Worm (Caenorhabditis elegans) whole organism, L4 larva: ENCODE measurements around the gene polk-1.

Experiments
- F44E2.7 ChIP-seq: fragments of 200-800 bp; sonication (Bioruptor generic); IDR thresholded peaks from 2 replicates; pipeline ENCODE4 v2.1.2; 2022; ENCODE audit warnings: missing genetic modification characterization, missing compliant biosample characterization
- R02D3.7 ChIP-seq: fragments of 150-350 bp; sonication (generic microtip); optimal IDR thresholded peaks from 3 replicates; lab custom pipeline; 2014; ENCODE audit warnings: missing biosample characterization, missing genetic modification characterization
- Y48G9A.11 ChIP-seq: fragments of 200-800 bp; sonication (Bioruptor generic); IDR thresholded peaks from 2 replicates; pipeline ENCODE4 v1.3.6; 2022; ENCODE audit warnings: missing genetic modification reagents, missing genetic modification characterization, missing compliant biosample characterization
- Y75B8A.6 ChIP-seq: fragments of 200-800 bp; sonication (Bioruptor generic); IDR thresholded peaks from 2 replicates; pipeline ENCODE4 v1.3.6; 2022; ENCODE audit warnings: missing genetic modification reagents, missing genetic modification characterization, missing compliant biosample characterization
- ZK337.2 ChIP-seq: fragments of 200-800 bp; sonication (Bioruptor generic); IDR thresholded peaks from 2 replicates; pipeline ENCODE4 v1.3.6; 2022; ENCODE audit warnings: missing genetic modification reagents, missing genetic modification characterization, missing compliant biosample characterization
- aly-2 ChIP-seq: sonication (generic microtip); optimal IDR thresholded peaks from 2 replicates; lab custom pipeline; 2018; ENCODE audit warnings: missing biosample characterization, missing genetic modification characterization
- ceh-20 ChIP-seq: fragments of 200-800 bp; sonication (Bioruptor generic); IDR thresholded peaks from 2 replicates; pipeline ENCODE4 v1.3.6; 2022; ENCODE audit warnings: missing genetic modification reagents, missing genetic modification characterization, missing compliant biosample characterization
- ceh-28 ChIP-seq: fragments of 150-350 bp; optimal IDR thresholded peaks from 2 replicates; lab custom pipeline; 2014; ENCODE audit warnings: missing biosample characterization, missing genetic modification reagents, missing genetic modification characterization
- ceh-62 ChIP-seq: sonication (generic microtip); optimal IDR thresholded peaks from 2 replicates; lab custom pipeline; 2017; ENCODE audit warnings: missing biosample characterization, missing genetic modification characterization
- ceh-82 ChIP-seq: sonication (generic microtip); optimal IDR thresholded peaks from 2 replicates; lab custom pipeline; 2017; ENCODE audit warnings: missing biosample characterization, missing genetic modification characterization
- ces-1 ChIP-seq: fragments of 150-350 bp; sonication (generic microtip); optimal IDR thresholded peaks from 4 replicates; lab custom pipeline; 2014; ENCODE audit warnings: missing biosample characterization, missing genetic modification reagents, missing genetic modification characterization
- cey-2 ChIP-seq: sonication (generic microtip); optimal IDR thresholded peaks from 3 replicates; lab custom pipeline; 2017; ENCODE audit warnings: missing genetic modification characterization, mild to moderate bottlenecking, missing compliant biosample characterization, antibody characterized with exemption, borderline replicate concordance; ENCODE audit not compliant: insufficient read depth
- ctbp-1 ChIP-seq: fragments of 200-800 bp; sonication (Bioruptor generic); IDR thresholded peaks from 2 replicates; pipeline ENCODE4 v1.3.6; 2022; ENCODE audit warnings: missing genetic modification reagents, missing genetic modification characterization, missing compliant biosample characterization
- daf-16 ChIP-seq, 3 experiments: sonication (generic microtip); optimal IDR thresholded peaks; 2 replicates each; lab custom pipeline; 2016 to 2017; ENCODE audit warnings: missing genetic modification characterization in 3 of 3, missing genetic modification reagents in 3 of 3, mild to moderate bottlenecking in 2 of 3, missing compliant biosample characterization in 2 of 3, missing biosample characterization in 1 of 3, moderate library complexity in 1 of 3
- dmd-9 ChIP-seq: fragments of 200-800 bp; sonication (Bioruptor generic); IDR thresholded peaks from 2 replicates; pipeline ENCODE4 v1.3.6; 2022; ENCODE audit warnings: missing genetic modification reagents, missing genetic modification characterization, missing compliant biosample characterization
- duxl-1 ChIP-seq: sonication (generic microtip); optimal IDR thresholded peaks from 2 replicates; lab custom pipeline; 2016; ENCODE audit warnings: mild to moderate bottlenecking, missing genetic modification characterization, moderate library complexity, missing compliant biosample characterization; ENCODE audit not compliant: poor library complexity
- dve-1 ChIP-seq: sonication (generic microtip); optimal IDR thresholded peaks from 2 replicates; lab custom pipeline; 2017; ENCODE audit warnings: antibody characterized with exemption, mild to moderate bottlenecking, missing genetic modification characterization, missing compliant biosample characterization; ENCODE audit not compliant: insufficient read depth
- egl-27 ChIP-seq: sonication (generic microtip); optimal IDR thresholded peaks from 3 replicates; lab custom pipeline; 2017; ENCODE audit warnings: missing biosample characterization, missing genetic modification reagents, missing genetic modification characterization
- egl-43 ChIP-seq: fragments of 200-800 bp; sonication (Bioruptor generic); IDR thresholded peaks from 2 replicates; pipeline ENCODE4 v1.3.6; 2022; ENCODE audit warnings: missing genetic modification reagents, missing genetic modification characterization, missing compliant biosample characterization
- fkh-10 ChIP-seq: fragments of 150-350 bp; optimal IDR thresholded peaks from 2 replicates; lab custom pipeline; 2014; ENCODE audit warnings: missing biosample characterization, missing genetic modification reagents, missing genetic modification characterization
- fos-1 ChIP-seq: fragments of 150-350 bp; optimal IDR thresholded peaks from 2 replicates; lab custom pipeline; 2014; ENCODE audit warnings: missing biosample characterization, missing genetic modification characterization
- gei-8 ChIP-seq: fragments of 200-800 bp; sonication (Bioruptor generic); optimal IDR thresholded peaks from 2 replicates; lab custom pipeline; 2018; ENCODE audit warnings: mild to moderate bottlenecking, missing genetic modification characterization, missing compliant biosample characterization
- hlh-11 ChIP-seq: fragments of 200-800 bp; sonication (Bioruptor generic); optimal IDR thresholded peaks from 2 replicates; lab custom pipeline; 2018; ENCODE audit warnings: mild to moderate bottlenecking, missing genetic modification characterization, missing compliant biosample characterization
- hlh-30 ChIP-seq: sonication (generic microtip); optimal IDR thresholded peaks from 2 replicates; lab custom pipeline; 2017; ENCODE audit warnings: antibody characterized with exemption, mild to moderate bottlenecking, missing genetic modification characterization, missing compliant biosample characterization; ENCODE audit not compliant: insufficient read depth
- hmg-1.1 ChIP-seq: fragments of 200-800 bp; sonication (Bioruptor generic); IDR thresholded peaks from 2 replicates; pipeline ENCODE4 v1.3.6; 2022; ENCODE audit warnings: missing genetic modification reagents, missing genetic modification characterization, missing compliant biosample characterization
- jun-1 ChIP-seq: fragments of 150-350 bp; optimal IDR thresholded peaks from 2 replicates; lab custom pipeline; 2014; ENCODE audit warnings: missing biosample characterization, missing genetic modification reagents, missing genetic modification characterization
- lim-7 ChIP-seq: fragments of 200-800 bp; sonication (Bioruptor generic); IDR thresholded peaks from 2 replicates; pipeline ENCODE4 v1.3.6; 2022; ENCODE audit warnings: missing genetic modification characterization, missing compliant biosample characterization
- lin-1 ChIP-seq: fragments of 200-800 bp; sonication (Bioruptor generic); IDR thresholded peaks from 2 replicates; pipeline ENCODE4 v1.3.6; 2022; ENCODE audit warnings: missing genetic modification reagents, missing genetic modification characterization, missing compliant biosample characterization
- lin-13 ChIP-seq: fragments of 150-350 bp; optimal IDR thresholded peaks from 2 replicates; lab custom pipeline; 2014; ENCODE audit warnings: missing biosample characterization, missing genetic modification reagents, missing genetic modification characterization
- lin-29 ChIP-seq: fragments of 200-800 bp; sonication (Bioruptor generic); IDR thresholded peaks from 2 replicates; pipeline ENCODE4 v1.3.6; 2022; ENCODE audit warnings: missing genetic modification reagents, missing genetic modification characterization, missing compliant biosample characterization
- lin-39 ChIP-seq: fragments of 150-350 bp; optimal IDR thresholded peaks from 2 replicates; lab custom pipeline; 2014; ENCODE audit warnings: missing biosample characterization, missing genetic modification reagents, missing genetic modification characterization
- lir-3 ChIP-seq: sonication (generic microtip); optimal IDR thresholded peaks from 2 replicates; lab custom pipeline; 2016; ENCODE audit warnings: mild to moderate bottlenecking, missing genetic modification characterization, missing compliant biosample characterization
- madf-9 ChIP-seq: fragments of 200-800 bp; sonication (Bioruptor generic); conservative IDR thresholded peaks from 2 replicates; pipeline ENCODE4 v1.3.6; 2022; ENCODE audit warnings: missing genetic modification reagents, missing genetic modification characterization, missing compliant biosample characterization
- mdl-1 ChIP-seq, 2 experiments: fragments of 150-350 bp in 1 of 2; sonication (generic microtip) in 1 of 2; optimal IDR thresholded peaks; 2 replicates each; lab custom pipeline; 2014 to 2017; ENCODE audit warnings: missing biosample characterization in 2 of 2, missing genetic modification characterization in 2 of 2
- mes-2 ChIP-seq: sonication (generic microtip); optimal IDR thresholded peaks from 2 replicates; lab custom pipeline; 2016; ENCODE audit warnings: missing genotype, mild to moderate bottlenecking, missing genetic modification characterization, missing compliant biosample characterization; ENCODE audit not compliant: poor library complexity, severe bottlenecking
- nhr-111 ChIP-seq: fragments of 200-800 bp; sonication (Bioruptor generic); optimal IDR thresholded peaks from 2 replicates; lab custom pipeline; 2018; ENCODE audit warnings: mild to moderate bottlenecking, missing genetic modification characterization, missing compliant biosample characterization
- nhr-25 ChIP-seq: sonication (generic microtip); optimal IDR thresholded peaks from 2 replicates; lab custom pipeline; 2017; ENCODE audit warnings: missing genetic modification characterization, mild to moderate bottlenecking, missing compliant biosample characterization, antibody characterized with exemption, moderate library complexity, borderline replicate concordance; ENCODE audit not compliant: insufficient read depth
- nhr-48 ChIP-seq: sonication (generic microtip); optimal IDR thresholded peaks from 2 replicates; lab custom pipeline; 2016; ENCODE audit warnings: mild to moderate bottlenecking, missing genetic modification characterization, missing compliant biosample characterization
- nhr-77 ChIP-seq: fragments of 150-350 bp; optimal IDR thresholded peaks from 2 replicates; lab custom pipeline; 2014; ENCODE audit warnings: missing biosample characterization, missing genetic modification characterization
- rbr-2 ChIP-seq: sonication (generic microtip); optimal IDR thresholded peaks from 2 replicates; lab custom pipeline; 2016; ENCODE audit warnings: missing genotype, missing genetic modification characterization, missing compliant biosample characterization
- saeg-2 ChIP-seq: fragments of 200-800 bp; sonication (Bioruptor generic); IDR thresholded peaks from 2 replicates; pipeline ENCODE4 v1.3.6; 2022; ENCODE audit warnings: missing genetic modification reagents, missing genetic modification characterization, missing compliant biosample characterization
- skn-1 ChIP-seq: fragments of 150-350 bp; optimal IDR thresholded peaks from 2 replicates; lab custom pipeline; 2014; ENCODE audit warnings: missing biosample characterization, missing genetic modification characterization
- snpc-4 ChIP-seq: fragments of 150-350 bp; optimal IDR thresholded peaks from 2 replicates; lab custom pipeline; 2014; ENCODE audit warnings: missing biosample characterization, missing genetic modification characterization
- spr-3 ChIP-seq: fragments of 200-800 bp; sonication (Bioruptor generic); optimal IDR thresholded peaks from 2 replicates; lab custom pipeline; 2018; ENCODE audit warnings: mild to moderate bottlenecking, missing genetic modification characterization, missing compliant biosample characterization
- tra-1 ChIP-seq: fragments of 200-800 bp; sonication (Bioruptor generic); IDR thresholded peaks from 2 replicates; pipeline ENCODE4 v1.3.6; 2022; ENCODE audit warnings: missing genetic modification reagents, missing genetic modification characterization, missing compliant biosample characterization
- unc-39 ChIP-seq: sonication (generic microtip); optimal IDR thresholded peaks from 2 replicates; lab custom pipeline; 2017; ENCODE audit warnings: missing biosample characterization, missing genetic modification characterization
- vab-7 ChIP-seq: fragments of 200-800 bp; sonication (Bioruptor generic); IDR thresholded peaks from 2 replicates; pipeline ENCODE4 v1.3.6; 2022; ENCODE audit warnings: missing genetic modification reagents, missing genetic modification characterization, missing compliant biosample characterization
- zag-1 ChIP-seq: fragments of 150-350 bp; optimal IDR thresholded peaks from 2 replicates; lab custom pipeline; 2014; ENCODE audit warnings: missing biosample characterization, missing genetic modification characterization
- zip-11 ChIP-seq: fragments of 200-800 bp; sonication (Bioruptor generic); IDR thresholded peaks from 2 replicates; pipeline ENCODE4 v1.3.6; 2022; ENCODE audit warnings: missing genetic modification characterization, missing compliant biosample characterization
- zip-2 ChIP-seq: fragments of 150-350 bp; optimal IDR thresholded peaks from 2 replicates; lab custom pipeline; 2014; ENCODE audit warnings: missing biosample characterization, missing genetic modification characterization
- ztf-7 ChIP-seq: fragments of 150-350 bp; optimal IDR thresholded peaks from 2 replicates; lab custom pipeline; 2014; ENCODE audit warnings: missing biosample characterization, missing genetic modification characterization

Gene polk-1

ce11 chrIII:8656957-8657356 lies 28.6 kb upstream of the polk-1 start (continued):
- TF ChIP-seq nhr-25 (tag; lab: Kevin White, UChicago) (no peak), dmd-9 (GFP tag; lab: Robert Waterston, UW) (no peak), F44E2.7 (GFP tag; lab: Robert Waterston, UW) (no peak), unc-39 (no peak), zip-2 (tag; lab: Kevin White, UChicago) (no peak), nhr-48 (tag; lab: Kevin White, UChicago) (peak; percentile 73), skn-1 (tag; lab: Kevin White, UChicago) (no peak), egl-43 (no peak), saeg-2 (GFP tag; lab: Robert Waterston, UW) (no peak), fos-1 (no peak), lir-3 (no peak), ceh-82 (no peak), tra-1 (GFP tag; lab: Robert Waterston, UW) (0 out of 2 replicates have a peak, but pooled peaks have one; percentile 41), ztf-7 (tag; lab: Kevin White, UChicago) (no peak), hmg-1.1 (GFP tag; lab: Robert Waterston, UW) (no peak), nhr-77 (tag; lab: Kevin White, UChicago) (peak; percentile 65), ctbp-1 (GFP tag; lab: Robert Waterston, UW) (no peak), daf-16 (GFP tag; optimal IDR thresholded peaks at IDR 0.05; lab: Kevin White, UChicago) (peak in 1 of 2 experiments; percentile 49), daf-16 (tag; optimal IDR thresholded peaks at IDR 0.05; lab: Kevin White, UChicago) (peak; percentile 94), jun-1 (tag; lab: Kevin White, UChicago) (no peak), rbr-2 (tag; lab: Kevin White, UChicago) (no peak), lin-39 (tag; lab: Kevin White, UChicago) (no peak), vab-7 (GFP tag; lab: Robert Waterston, UW) (no peak), snpc-4 (no peak), nhr-111 (GFP tag; lab: Kevin White, UChicago) (no peak), aly-2 (tag; lab: Kevin White, UChicago) (no peak), zag-1 (tag; lab: Kevin White, UChicago) (no peak), mdl-1 (tag; optimal IDR thresholded peaks at IDR 0.05; lab: Kevin White, UChicago) (peak in 1 of 2 experiments; percentile 64), lin-1 (peak; percentile 33; the same call in 1 of the 2 replicates), ceh-62 (tag; lab: Kevin White, UChicago) (no peak), mes-2 (tag; lab: Kevin White, UChicago) (no peak), cey-2 (tag; lab: Kevin White, UChicago) (no peak), egl-27 (tag; lab: Kevin White, UChicago) (no peak), hlh-11 (tag; lab: Kevin White, UChicago) (peak; percentile 87), hlh-30 (peak; percentile 78), lim-7 (GFP tag; lab: Robert Waterston, UW) (no peak), madf-9 (no peak), spr-3 (GFP tag; lab: Kevin White, UChicago) (no peak), lin-29 (GFP tag; lab: Robert Waterston, UW) (no peak), duxl-1 (tag; lab: Kevin White, UChicago) (no peak), ZK337.2 (GFP tag; lab: Robert Waterston, UW) (no peak), dve-1 (tag; lab: Kevin White, UChicago) (peak; percentile 94), R02D3.7 (tag; lab: Kevin White, UChicago) (no peak), fkh-10 (GFP tag; lab: Kevin White, UChicago) (no peak), Y75B8A.6 (GFP tag; lab: Robert Waterston, UW) (no peak), ceh-20 (GFP tag; lab: Robert Waterston, UW) (peak; percentile 56; the same call in 1 of the 2 replicates), ces-1 (GFP tag; lab: Kevin White, UChicago) (no peak), gei-8 (no peak), Y48G9A.11 (no peak), zip-11 (GFP tag; lab: Robert Waterston, UW) (no peak), ceh-28 (tag; lab: Kevin White, UChicago) (no peak), lin-13 (no peak)
